Worm (Caenorhabditis elegans) whole organism, L1 larva: ENCODE results near the gene T26G10.5.
A peak's percentile ranks its signal among the peaks of the same experiment; 100 is the strongest.
"Not testable (repeated sequence)": the region's sequence is repeated elsewhere in the genome, so short reads cannot be mapped to it uniquely, and the experiment has no call there.

Source experiments
- C16A3.4 ChIP-seq: fragments of 150-350 bp; optimal IDR thresholded peaks from 2 replicates; lab custom pipeline; 2014; ENCODE audit warnings: missing biosample characterization, missing genetic modification characterization
- C34B4.2 ChIP-seq: sonication (generic microtip); optimal IDR thresholded peaks from 2 replicates; lab custom pipeline; 2017; ENCODE audit warnings: mild to moderate bottlenecking, missing genetic modification characterization, missing compliant biosample characterization
- F16B12.6 ChIP-seq: fragments of 150-350 bp; optimal IDR thresholded peaks from 2 replicates; lab custom pipeline; 2014; ENCODE audit warnings: missing biosample characterization, missing genetic modification characterization
- aly-2 ChIP-seq: fragments of 150-350 bp; optimal IDR thresholded peaks from 2 replicates; lab custom pipeline; 2014; ENCODE audit warnings: missing biosample characterization, missing genetic modification characterization
- ceh-82 ChIP-seq, 3 experiments: fragments of 150-350 bp in 1 of 3; sonication (generic microtip) in 2 of 3; optimal IDR thresholded peaks; 2 replicates each; lab custom pipeline; 2014 to 2017; ENCODE audit warnings: missing biosample characterization in 3 of 3, missing genetic modification characterization in 3 of 3
- ceh-88 ChIP-seq: fragments of 200-800 bp; sonication (Bioruptor generic); IDR thresholded peaks from 2 replicates; pipeline ENCODE4 v1.3.6; 2022; ENCODE audit warnings: missing genetic modification characterization, missing compliant biosample characterization
- ceh-90 ChIP-seq: sonication (generic microtip); optimal IDR thresholded peaks from 2 replicates; lab custom pipeline; 2016; ENCODE audit warnings: missing genetic modification characterization, missing compliant biosample characterization
- dpl-1 ChIP-seq, 3 experiments: fragments of 150-350 bp in 2 of 3; sonication (generic microtip) in 1 of 3; optimal IDR thresholded peaks; 2 replicates each; lab custom pipeline; 2014 to 2017; ENCODE audit warnings: missing biosample characterization in 3 of 3, missing genetic modification characterization in 3 of 3, missing genetic modification reagents in 3 of 3
- efl-1 ChIP-seq, 4 experiments: fragments of 150-350 bp; optimal IDR thresholded peaks in 3 of 4; peaks in 1 of 4; 1 replicate in 1 of 4; 2 replicates in 3 of 4; lab custom pipeline; 2014; ENCODE audit warnings: missing biosample characterization in 2 of 4, missing genetic modification characterization in 2 of 4, missing genetic modification reagents in 2 of 4
- efl-3 ChIP-seq: fragments of 200-800 bp; sonication (Bioruptor generic); optimal IDR thresholded peaks from 2 replicates; lab custom pipeline; 2018; ENCODE audit warnings: mild to moderate bottlenecking, missing genetic modification characterization, missing compliant biosample characterization
- egl-13 ChIP-seq: sonication (generic microtip); optimal IDR thresholded peaks from 2 replicates; lab custom pipeline; 2016; ENCODE audit warnings: missing genotype, missing genetic modification reagents, missing genetic modification characterization, missing compliant biosample characterization
- elt-3 ChIP-seq, 6 experiments: fragments of 150-350 bp in 1 of 6; sonication (generic microtip); optimal IDR thresholded peaks; 2 replicates each; lab custom pipeline; 2017 to 2018; ENCODE audit warnings: missing biosample characterization in 6 of 6, missing genetic modification characterization in 6 of 6, inconsistent platforms in 1 of 6
- fkh-4 ChIP-seq: sonication (generic microtip); optimal IDR thresholded peaks from 2 replicates; lab custom pipeline; 2016; ENCODE audit warnings: missing compliant biosample characterization, missing genetic modification characterization, borderline replicate concordance
- hpl-2 ChIP-seq: fragments of 150-350 bp; optimal IDR thresholded peaks from 2 replicates; lab custom pipeline; 2014; ENCODE audit warnings: missing biosample characterization, missing genetic modification reagents, missing genetic modification characterization
- irx-1 ChIP-seq: sonication (generic microtip); optimal IDR thresholded peaks from 2 replicates; lab custom pipeline; 2016; ENCODE audit warnings: missing genetic modification characterization, missing compliant biosample characterization
- lin-13 ChIP-seq: fragments of 150-350 bp; optimal IDR thresholded peaks from 2 replicates; lab custom pipeline; 2014; ENCODE audit warnings: missing biosample characterization, missing genetic modification reagents, missing genetic modification characterization
- lin-39 ChIP-seq: fragments of 150-350 bp; optimal IDR thresholded peaks from 2 replicates; lab custom pipeline; 2014; ENCODE audit warnings: missing biosample characterization, missing genetic modification reagents, missing genetic modification characterization
- lir-3 ChIP-seq: sonication (generic microtip); optimal IDR thresholded peaks from 2 replicates; lab custom pipeline; 2016; ENCODE audit warnings: mild to moderate bottlenecking, missing genetic modification characterization, moderate library complexity, missing compliant biosample characterization; ENCODE audit not compliant: poor library complexity
- mab-9 ChIP-seq: fragments of 200-800 bp; sonication (Bioruptor generic); IDR thresholded peaks from 2 replicates; pipeline ENCODE4 v1.3.6; 2022; ENCODE audit warnings: missing genetic modification reagents, missing genetic modification characterization, missing compliant biosample characterization
- mef-2 ChIP-seq: fragments of 150-350 bp; optimal IDR thresholded peaks from 2 replicates; lab custom pipeline; 2014; ENCODE audit warnings: missing biosample characterization, missing genetic modification characterization
- nhr-11 ChIP-seq: fragments of 150-350 bp; optimal IDR thresholded peaks from 2 replicates; lab custom pipeline; 2014; ENCODE audit warnings: missing biosample characterization, missing genetic modification characterization
- nhr-19 ChIP-seq: fragments of 200-800 bp; sonication (Bioruptor generic); conservative IDR thresholded peaks from 2 replicates; pipeline ENCODE4 v1.3.6; 2022; ENCODE audit warnings: missing genetic modification characterization, missing compliant biosample characterization
- nhr-20 ChIP-seq: sonication (generic microtip); optimal IDR thresholded peaks from 2 replicates; lab custom pipeline; 2016; ENCODE audit warnings: mild to moderate bottlenecking, missing genetic modification characterization, missing compliant biosample characterization
- nhr-237 ChIP-seq: fragments of 150-350 bp; optimal IDR thresholded peaks from 2 replicates; lab custom pipeline; 2014; ENCODE audit warnings: missing biosample characterization, missing genetic modification characterization
- nhr-47 ChIP-seq: sonication (generic microtip); optimal IDR thresholded peaks from 2 replicates; lab custom pipeline; 2016; ENCODE audit warnings: mild to moderate bottlenecking, missing genetic modification characterization, moderate library complexity, missing compliant biosample characterization
- nhr-71 ChIP-seq: sonication (generic microtip); optimal IDR thresholded peaks from 2 replicates; lab custom pipeline; 2016; ENCODE audit warnings: mild to moderate bottlenecking, missing genetic modification characterization, moderate library complexity, missing compliant biosample characterization
- nhr-77 ChIP-seq: fragments of 150-350 bp; optimal IDR thresholded peaks from 2 replicates; lab custom pipeline; 2014; ENCODE audit warnings: missing biosample characterization, missing genetic modification characterization
- nhr-85 ChIP-seq: sonication (generic microtip); peaks from one replicate; lab custom pipeline; 2016; ENCODE audit warnings: missing genetic modification characterization, inconsistent platforms, missing compliant biosample characterization
- pqm-1 ChIP-seq: sonication (generic microtip); optimal IDR thresholded peaks from 3 replicates; lab custom pipeline; 2017; ENCODE audit warnings: missing biosample characterization, missing genetic modification characterization
- sup-37 ChIP-seq: fragments of 200-800 bp; sonication (Bioruptor generic); optimal IDR thresholded peaks from 2 replicates; lab custom pipeline; 2018; ENCODE audit warnings: mild to moderate bottlenecking, missing genetic modification characterization, missing compliant biosample characterization
- swsn-7 ChIP-seq: sonication (generic microtip); optimal IDR thresholded peaks from 2 replicates; lab custom pipeline; 2016; ENCODE audit warnings: missing genetic modification characterization, missing compliant biosample characterization
- unc-62 ChIP-seq: fragments of 150-350 bp; optimal IDR thresholded peaks from 2 replicates; lab custom pipeline; 2014; ENCODE audit warnings: missing biosample characterization, missing genetic modification reagents, missing genetic modification characterization
- vab-15 ChIP-seq: sonication (generic microtip); optimal IDR thresholded peaks from 2 replicates; lab custom pipeline; 2017; ENCODE audit warnings: missing genotype, mild to moderate bottlenecking, missing genetic modification characterization, missing compliant biosample characterization

Gene T26G10.5

DNA sequence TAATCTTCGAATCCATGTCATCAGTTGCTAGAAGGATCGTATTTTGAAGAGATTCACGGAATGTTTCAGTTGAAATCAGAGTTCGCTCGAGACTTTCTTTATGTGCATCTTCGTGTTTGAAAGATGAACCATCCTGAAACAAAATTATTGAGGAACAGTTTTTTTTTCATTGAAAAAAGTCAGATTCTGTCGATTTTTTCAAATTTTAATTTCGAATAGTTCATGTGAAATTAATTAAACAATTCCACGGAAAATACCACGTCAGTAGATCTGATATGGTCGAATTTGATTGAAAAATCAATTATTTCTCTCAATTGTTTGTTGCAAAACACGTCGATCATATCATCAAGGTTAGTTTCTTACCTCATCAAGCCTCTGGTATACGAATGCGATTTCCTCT lies 13.2 kb upstream of the T26G10.5 start, which contains the start of gene F54C8.1:
F54C8.1 (plus strand) TSS at position 301 of the 400 bp plus-strand sequence.
- TF ChIP-seq aly-2 (no peak), nhr-20 (tag; lab: Kevin White, UChicago) (no peak), egl-13 (tag; lab: Kevin White, UChicago) (no peak), nhr-47 (no peak), dpl-1 (GFP tag; optimal IDR thresholded peaks at IDR 0.05; lab: Kevin White, UChicago) (no peak), vab-15 (tag; lab: Kevin White, UChicago) (no peak), ceh-88 (GFP tag; lab: Robert Waterston, UW) (no peak), lir-3 (tag; lab: Kevin White, UChicago) (no peak), nhr-237 (tag; lab: Kevin White, UChicago) (no peak), unc-62 (GFP tag; lab: Kevin White, UChicago) (no peak), pqm-1 (tag; lab: Kevin White, UChicago) (no peak), nhr-11 (tag; lab: Kevin White, UChicago) (no peak), nhr-71 (tag; lab: Kevin White, UChicago) (no peak), mab-9 (GFP tag; lab: Robert Waterston, UW) (no peak), C34B4.2 (tag; lab: Kevin White, UChicago) (no peak)

- TF ChIP-seq C16A3.4 (tag; lab: Kevin White, UChicago) (no peak), pqm-1 (tag; lab: Kevin White, UChicago) (no peak), aly-2 (no peak), F16B12.6 (no peak), efl-3 (GFP tag; lab: Kevin White, UChicago) (no peak), ceh-90 (tag; lab: Kevin White, UChicago) (no peak), nhr-71 (tag; lab: Kevin White, UChicago) (no peak), nhr-85 (tag; lab: Kevin White, UChicago) (no peak), fkh-4 (no peak), sup-37 (GFP tag; lab: Kevin White, UChicago) (no peak), elt-3 (tag; optimal IDR thresholded peaks at IDR 0.05; lab: Kevin White, UChicago) (no peak), lir-3 (tag; lab: Kevin White, UChicago) (no peak), efl-1 (optimal IDR thresholded peaks at IDR 0.05; lab: Kevin White, UChicago) (no peak), efl-1 (GFP tag; optimal IDR thresholded peaks at IDR 0.05 in 1 of 2; lab: Kevin White, UChicago) (no peak), ceh-82 (tag; optimal IDR thresholded peaks at IDR 0.05; lab: Kevin White, UChicago) (no peak), irx-1 (no peak), lin-39 (tag; lab: Kevin White, UChicago) (no peak)
Measured at ce11 chrIII:9434999-9435398, 8.8 kb upstream of the T26G10.5 start.

DNA sequence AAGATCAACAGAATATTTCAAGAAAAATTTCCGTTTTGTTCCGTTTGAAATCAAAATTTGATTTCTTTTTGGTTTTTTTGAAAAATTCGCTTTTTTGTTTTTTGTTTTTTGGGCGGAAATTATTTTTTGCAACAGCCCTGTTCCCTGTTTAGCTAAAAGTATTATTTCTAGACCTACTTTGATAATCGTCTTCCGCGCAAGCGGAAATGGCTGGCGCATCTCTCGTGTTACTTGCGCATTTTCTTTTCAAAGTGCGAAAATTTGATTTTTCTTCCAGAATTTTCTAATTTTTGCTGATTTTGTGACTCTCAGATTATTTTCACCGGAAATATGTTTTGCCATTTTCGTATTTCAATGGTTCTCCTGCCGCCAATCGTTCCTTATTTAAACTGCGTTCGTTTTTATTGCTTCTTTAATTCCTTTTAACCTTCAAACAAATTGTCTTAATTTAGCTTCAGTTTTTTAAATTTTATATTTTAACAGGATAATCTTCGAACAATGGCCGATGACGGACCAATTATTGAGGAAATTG lies 7.4 kb upstream of the T26G10.5 start, which contains the start of gene cpar-1:
cpar-1 (plus strand) TSS at position 482 of the 532 bp plus-strand sequence.
- TF ChIP-seq efl-1 (optimal IDR thresholded peaks at IDR 0.05; lab: Kevin White, UChicago) (no peak), efl-1 (GFP tag; optimal IDR thresholded peaks at IDR 0.05 in 1 of 2; lab: Kevin White, UChicago) (peak in 1 of 2 experiments; percentile 12), nhr-77 (tag; lab: Kevin White, UChicago) (no peak), nhr-85 (tag; lab: Kevin White, UChicago) (peak; percentile 21), hpl-2 (no peak), lin-13 (no peak), ceh-82 (tag; optimal IDR thresholded peaks at IDR 0.05; lab: Kevin White, UChicago) (no peak), ceh-88 (GFP tag; lab: Robert Waterston, UW) (no peak)

DNA sequence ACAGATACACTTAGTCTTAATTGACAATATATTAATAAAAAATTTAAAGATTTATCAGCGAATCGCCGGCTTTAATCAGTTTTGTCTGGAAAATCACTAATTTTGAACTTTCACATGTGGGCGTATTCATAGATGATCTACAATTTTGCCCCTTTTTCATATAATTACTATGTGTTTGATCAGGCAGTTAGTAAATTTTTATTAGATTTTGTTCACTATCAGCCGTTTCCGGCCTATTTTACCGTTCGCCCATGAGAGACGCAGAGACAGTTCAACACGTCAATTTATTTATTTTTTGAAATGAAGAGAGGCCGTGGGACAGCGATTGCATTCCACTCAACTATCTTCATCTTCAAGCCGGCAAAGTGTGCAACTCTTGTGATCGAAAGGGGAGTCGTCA lies 6.0 kb downstream of the T26G10.5 start, which contains the start of gene T26G10.4:
T26G10.4 (plus strand) TSS at position 301 of the 400 bp plus-strand sequence.
- not testable (repeated sequence) for TF ChIP-seq swsn-7; mef-2 (tag; lab: Kevin White, UChicago); nhr-19

ce11 chrIII:9413340-9413739 lies 12.9 kb downstream of the T26G10.5 start, which contains the start of gene T26G10.3:
Gene T26G10.3, minus strand, starts transcription at chrIII:9413440.
- no peak for TF ChIP-seq dpl-1 (GFP tag; optimal IDR thresholded peaks at IDR 0.05; lab: Kevin White, UChicago)
- no peak for TF ChIP-seq efl-1 (optimal IDR thresholded peaks at IDR 0.05; lab: Kevin White, UChicago)
- TF ChIP-seq efl-1 (GFP tag; optimal IDR thresholded peaks at IDR 0.05 in 1 of 2; lab: Kevin White, UChicago) = peak in 1 of 2 experiments; percentile 14
